Worm (Caenorhabditis elegans) whole organism, L2 larva: Measurements from ENCODE around the gene wapl-1.
A peak's percentile ranks its signal among the peaks of the same experiment; 100 is the strongest.

ENCODE experiments used
- C34F6.9 ChIP-seq: fragments of 150-350 bp; optimal IDR thresholded peaks from 2 replicates; lab custom pipeline; 2014; ENCODE audit warnings: missing biosample characterization, missing genetic modification characterization
- F13H6.1 ChIP-seq: sonication (generic microtip); optimal IDR thresholded peaks from 2 replicates; lab custom pipeline; 2016; ENCODE audit warnings: missing genetic modification characterization, missing compliant biosample characterization
- R02D3.7 ChIP-seq: fragments of 150-350 bp; optimal IDR thresholded peaks from 2 replicates; lab custom pipeline; 2014; ENCODE audit warnings: missing biosample characterization, missing genetic modification characterization
- Y55F3AM.14 ChIP-seq: fragments of 200-800 bp; sonication (Bioruptor generic); optimal IDR thresholded peaks from 2 replicates; lab custom pipeline; 2018; ENCODE audit warnings: mild to moderate bottlenecking, missing genetic modification characterization, missing compliant biosample characterization
- ZK546.5 ChIP-seq: sonication (generic microtip); optimal IDR thresholded peaks from 2 replicates; lab custom pipeline; 2017; ENCODE audit warnings: missing biosample characterization, missing genetic modification characterization
- alr-1 ChIP-seq: fragments of 150-350 bp; optimal IDR thresholded peaks from 2 replicates; lab custom pipeline; 2014; ENCODE audit warnings: missing biosample characterization, missing genetic modification characterization
- aly-2 ChIP-seq: fragments of 150-350 bp; optimal IDR thresholded peaks from 2 replicates; lab custom pipeline; 2014; ENCODE audit warnings: missing biosample characterization, missing genetic modification characterization
- blmp-1 ChIP-seq: sonication (generic microtip); optimal IDR thresholded peaks from 2 replicates; lab custom pipeline; 2017; ENCODE audit warnings: missing genetic modification characterization, mild to moderate bottlenecking, missing compliant biosample characterization, antibody characterized with exemption, moderate library complexity; ENCODE audit not compliant: insufficient read depth
- ceh-16 ChIP-seq: fragments of 150-350 bp; optimal IDR thresholded peaks from 2 replicates; lab custom pipeline; 2014; ENCODE audit warnings: missing biosample characterization, missing genetic modification characterization
- ceh-82 ChIP-seq: fragments of 150-350 bp; optimal IDR thresholded peaks from 2 replicates; lab custom pipeline; 2014; ENCODE audit warnings: missing biosample characterization, missing genetic modification characterization
- crh-2 ChIP-seq: sonication (generic microtip); optimal IDR thresholded peaks from 2 replicates; lab custom pipeline; 2017; ENCODE audit warnings: missing biosample characterization, missing genetic modification characterization
- dmd-4 ChIP-seq: sonication (generic microtip); optimal IDR thresholded peaks from 2 replicates; lab custom pipeline; 2017; ENCODE audit warnings: missing biosample characterization, missing genetic modification characterization
- egl-27 ChIP-seq: sonication (generic microtip); optimal IDR thresholded peaks from 3 replicates; lab custom pipeline; 2017; ENCODE audit warnings: missing biosample characterization, missing genetic modification reagents, missing genetic modification characterization
- elt-1 ChIP-seq: fragments of 150-350 bp; optimal IDR thresholded peaks from 2 replicates; lab custom pipeline; 2014; ENCODE audit warnings: missing biosample characterization, missing genetic modification characterization
- elt-3 ChIP-seq: sonication (generic microtip); optimal IDR thresholded peaks from 2 replicates; lab custom pipeline; 2017; ENCODE audit warnings: missing biosample characterization, missing genetic modification characterization
- fos-1 ChIP-seq: fragments of 150-350 bp; optimal IDR thresholded peaks from 2 replicates; lab custom pipeline; 2014; ENCODE audit warnings: missing biosample characterization, missing genetic modification characterization
- gmeb-1 ChIP-seq: fragments of 150-350 bp; optimal IDR thresholded peaks from 2 replicates; lab custom pipeline; 2014; ENCODE audit warnings: missing biosample characterization, missing genetic modification characterization
- lin-13 ChIP-seq: fragments of 150-350 bp; optimal IDR thresholded peaks from 2 replicates; lab custom pipeline; 2014; ENCODE audit warnings: missing biosample characterization, missing genetic modification reagents, missing genetic modification characterization
- lin-39 ChIP-seq: fragments of 150-350 bp; optimal IDR thresholded peaks from 2 replicates; lab custom pipeline; 2014; ENCODE audit warnings: missing biosample characterization, missing genetic modification reagents, missing genetic modification characterization
- lsy-2 ChIP-seq, 2 experiments: fragments of 150-350 bp in 1 of 2; sonication (generic microtip) in 1 of 2; optimal IDR thresholded peaks; 2 replicates each; lab custom pipeline; 2014 to 2017; ENCODE audit warnings: missing biosample characterization in 2 of 2, missing genetic modification characterization in 2 of 2
- mab-5 ChIP-seq: fragments of 150-350 bp; optimal IDR thresholded peaks from 2 replicates; lab custom pipeline; 2014; ENCODE audit warnings: missing biosample characterization, missing genetic modification characterization
- mdl-1 ChIP-seq, 2 experiments: fragments of 150-350 bp in 1 of 2; sonication (generic microtip) in 1 of 2; optimal IDR thresholded peaks; 2 replicates each; lab custom pipeline; 2017; ENCODE audit warnings: missing biosample characterization in 2 of 2, missing genetic modification characterization in 2 of 2
- nhr-10 ChIP-seq: sonication (generic microtip); optimal IDR thresholded peaks from 2 replicates; lab custom pipeline; 2017; ENCODE audit warnings: missing biosample characterization, missing genetic modification characterization
- nhr-11 ChIP-seq: fragments of 150-350 bp; optimal IDR thresholded peaks from 2 replicates; lab custom pipeline; 2014; ENCODE audit warnings: missing biosample characterization, missing genetic modification characterization
- nhr-12 ChIP-seq: fragments of 150-350 bp; optimal IDR thresholded peaks from 2 replicates; lab custom pipeline; 2014; ENCODE audit warnings: missing biosample characterization, missing genetic modification characterization
- nhr-129 ChIP-seq: fragments of 150-350 bp; optimal IDR thresholded peaks from 2 replicates; lab custom pipeline; 2014; ENCODE audit warnings: missing biosample characterization, missing genetic modification characterization
- nhr-21 ChIP-seq: fragments of 150-350 bp; optimal IDR thresholded peaks from 2 replicates; lab custom pipeline; 2014; ENCODE audit warnings: missing biosample characterization, missing genetic modification characterization
- nhr-23 ChIP-seq: fragments of 150-350 bp; optimal IDR thresholded peaks from 2 replicates; lab custom pipeline; 2014; ENCODE audit warnings: missing biosample characterization, missing genetic modification reagents, missing genetic modification characterization
- nhr-237 ChIP-seq: fragments of 150-350 bp; optimal IDR thresholded peaks from 2 replicates; lab custom pipeline; 2014; ENCODE audit warnings: missing biosample characterization, missing genetic modification characterization
- nhr-25 ChIP-seq: fragments of 150-350 bp; sonication (generic microtip); optimal IDR thresholded peaks from 3 replicates; lab custom pipeline; 2014; ENCODE audit warnings: missing biosample characterization, missing genetic modification characterization
- nhr-77 ChIP-seq: fragments of 150-350 bp; optimal IDR thresholded peaks from 2 replicates; lab custom pipeline; 2014; ENCODE audit warnings: missing biosample characterization, missing genetic modification characterization
- peb-1 ChIP-seq: fragments of 150-350 bp; optimal IDR thresholded peaks from 2 replicates; lab custom pipeline; 2014; ENCODE audit warnings: missing biosample characterization, missing genetic modification characterization
- sem-4 ChIP-seq: fragments of 150-350 bp; optimal IDR thresholded peaks from 2 replicates; lab custom pipeline; 2014; ENCODE audit warnings: missing biosample characterization, missing genetic modification reagents, missing genetic modification characterization
- skn-1 ChIP-seq: sonication (generic microtip); optimal IDR thresholded peaks from 2 replicates; lab custom pipeline; 2017; ENCODE audit warnings: missing biosample characterization, missing genetic modification characterization
- sma-3 ChIP-seq: sonication (generic microtip); optimal IDR thresholded peaks from 2 replicates; lab custom pipeline; 2016; ENCODE audit warnings: missing genetic modification reagents, missing genetic modification characterization, missing compliant biosample characterization
- sma-9 ChIP-seq, 2 experiments: fragments of 150-350 bp in 1 of 2; sonication (generic microtip) in 1 of 2; optimal IDR thresholded peaks; 2 replicates each; lab custom pipeline; 2014 to 2016; ENCODE audit warnings: missing genetic modification characterization in 2 of 2, mild to moderate bottlenecking in 1 of 2, missing biosample characterization in 1 of 2, missing compliant biosample characterization in 1 of 2, missing genetic modification reagents in 1 of 2, moderate library complexity in 1 of 2
- unc-39 ChIP-seq: fragments of 150-350 bp; optimal IDR thresholded peaks from 2 replicates; lab custom pipeline; 2014; ENCODE audit warnings: missing biosample characterization, missing genetic modification characterization
- unc-55 ChIP-seq: fragments of 150-350 bp; sonication (generic microtip); optimal IDR thresholded peaks from 3 replicates; lab custom pipeline; 2014; ENCODE audit warnings: missing biosample characterization, missing genetic modification reagents, missing genetic modification characterization
- ztf-1 ChIP-seq: fragments of 200-800 bp; sonication (Bioruptor generic); conservative IDR thresholded peaks from 2 replicates; pipeline ENCODE4 v1.3.6; 2022; ENCODE audit warnings: missing genetic modification characterization, missing compliant biosample characterization
- ztf-11 ChIP-seq: sonication (generic microtip); optimal IDR thresholded peaks from 2 replicates; lab custom pipeline; 2017; ENCODE audit warnings: missing biosample characterization, missing genetic modification characterization

Gene wapl-1

ce11 chrIV:4398890-4399289 lies 46.6 kb downstream of the wapl-1 start:
- TF ChIP-seq nhr-25 (tag; lab: Kevin White, UChicago) (no peak), fos-1 (tag; lab: Kevin White, UChicago) (no peak), nhr-10 (tag; lab: Kevin White, UChicago) (no peak), unc-39 (tag; lab: Kevin White, UChicago) (no peak), nhr-77 (tag; lab: Kevin White, UChicago) (no peak), C34F6.9 (no peak), ceh-82 (tag; lab: Kevin White, UChicago) (no peak), nhr-129 (tag; lab: Kevin White, UChicago) (no peak), ztf-1 (GFP tag; lab: Robert Waterston, UW) (no peak), lsy-2 (tag; optimal IDR thresholded peaks at IDR 0.05; lab: Kevin White, UChicago) (no peak), sma-9 (GFP tag; optimal IDR thresholded peaks at IDR 0.05; lab: Kevin White, UChicago) (no peak), sma-9 (tag; optimal IDR thresholded peaks at IDR 0.05; lab: Kevin White, UChicago) (no peak)

- TF ChIP-seq nhr-129 (tag; lab: Kevin White, UChicago) (peak; percentile 2), nhr-77 (tag; lab: Kevin White, UChicago) (no peak), ZK546.5 (no peak), lin-13 (GFP tag; lab: Kevin White, UChicago) (no peak), nhr-11 (no peak), skn-1 (tag; lab: Kevin White, UChicago) (no peak), mdl-1 (tag; optimal IDR thresholded peaks at IDR 0.05; lab: Kevin White, UChicago) (peak in 1 of 2 experiments; percentile 8), unc-55 (GFP tag; lab: Kevin White, UChicago) (peak; percentile 16), nhr-21 (tag; lab: Kevin White, UChicago) (peak; percentile 45), ceh-82 (tag; lab: Kevin White, UChicago) (no peak), crh-2 (tag; lab: Kevin White, UChicago) (no peak), Y55F3AM.14 (peak; percentile 12), lin-39 (tag; lab: Kevin White, UChicago) (no peak), ztf-1 (GFP tag; lab: Robert Waterston, UW) (no peak), egl-27 (tag; lab: Kevin White, UChicago) (no peak), blmp-1 (peak; percentile 38), nhr-12 (tag; lab: Kevin White, UChicago) (no peak), nhr-25 (tag; lab: Kevin White, UChicago) (peak; percentile 53), R02D3.7 (no peak), alr-1 (tag; lab: Kevin White, UChicago) (no peak), sma-9 (GFP tag; optimal IDR thresholded peaks at IDR 0.05; lab: Kevin White, UChicago) (peak; percentile 26), sma-9 (tag; optimal IDR thresholded peaks at IDR 0.05; lab: Kevin White, UChicago) (no peak), F13H6.1 (tag; lab: Kevin White, UChicago) (peak; percentile 51), nhr-237 (tag; lab: Kevin White, UChicago) (no peak), sem-4 (tag; lab: Kevin White, UChicago) (no peak)
Observed at ce11 chrIV:4398420-4398819, 47.1 kb downstream of the wapl-1 start.

ce11 chrIV:4397586-4397985 lies 48.0 kb downstream of the wapl-1 start:
- TF ChIP-seq nhr-23 (tag; lab: Kevin White, UChicago): no peak
- TF ChIP-seq sma-9 (GFP tag; optimal IDR thresholded peaks at IDR 0.05; lab: Kevin White, UChicago): no peak
- no peak for TF ChIP-seq sma-9 (tag; optimal IDR thresholded peaks at IDR 0.05; lab: Kevin White, UChicago)
- TF ChIP-seq dmd-4 (tag; lab: Kevin White, UChicago): no peak
- TF ChIP-seq sem-4 (tag; lab: Kevin White, UChicago): no peak
- no peak for TF ChIP-seq nhr-12 (tag; lab: Kevin White, UChicago)
- TF ChIP-seq ztf-11 (tag; lab: Kevin White, UChicago): no peak
- TF ChIP-seq aly-2 (tag; lab: Kevin White, UChicago): no peak
- TF ChIP-seq mab-5 (tag; lab: Kevin White, UChicago): no peak
- TF ChIP-seq ztf-1 (GFP tag; lab: Robert Waterston, UW): no peak
- no peak for TF ChIP-seq unc-55 (GFP tag; lab: Kevin White, UChicago)
- TF ChIP-seq alr-1 (tag; lab: Kevin White, UChicago): no peak
- TF ChIP-seq Y55F3AM.14: no peak
- TF ChIP-seq elt-1 (tag; lab: Kevin White, UChicago): no peak
- TF ChIP-seq C34F6.9: no peak

DNA sequence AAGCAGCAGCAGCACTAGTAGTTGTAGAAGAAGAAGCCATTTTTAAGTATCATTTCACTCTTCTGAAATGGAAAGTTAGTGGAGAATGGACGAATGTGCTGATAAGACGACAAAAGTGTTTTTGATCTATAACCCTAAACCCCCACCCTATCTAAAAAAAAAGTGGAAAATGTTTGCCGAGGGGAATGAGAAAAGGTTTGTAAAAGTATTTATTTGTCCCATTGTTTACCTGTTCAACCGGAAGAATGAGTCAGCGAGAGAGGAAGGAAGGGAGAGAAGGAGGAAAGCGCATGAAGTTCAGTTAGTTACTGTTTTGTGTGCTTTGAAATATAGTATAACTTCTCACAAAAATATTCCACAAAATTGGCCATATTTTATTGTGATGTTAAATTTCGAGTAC lies 48.4 kb downstream of the wapl-1 start:
- TF ChIP-seq R02D3.7 (no peak), nhr-23 (tag; lab: Kevin White, UChicago) (no peak), sma-3 (peak; percentile 1), egl-27 (tag; lab: Kevin White, UChicago) (no peak), nhr-12 (tag; lab: Kevin White, UChicago) (no peak), blmp-1 (peak; percentile 41), aly-2 (tag; lab: Kevin White, UChicago) (no peak), fos-1 (tag; lab: Kevin White, UChicago) (peak; percentile 25), ceh-82 (tag; lab: Kevin White, UChicago) (no peak), nhr-10 (tag; lab: Kevin White, UChicago) (no peak), nhr-21 (tag; lab: Kevin White, UChicago) (no peak), ceh-16 (tag; lab: Kevin White, UChicago) (no peak), nhr-237 (tag; lab: Kevin White, UChicago) (no peak), skn-1 (tag; lab: Kevin White, UChicago) (no peak), F13H6.1 (tag; lab: Kevin White, UChicago) (no peak), gmeb-1 (tag; lab: Kevin White, UChicago) (no peak), Y55F3AM.14 (no peak), elt-3 (no peak), lin-39 (tag; lab: Kevin White, UChicago) (no peak), crh-2 (tag; lab: Kevin White, UChicago) (peak; percentile 2), alr-1 (tag; lab: Kevin White, UChicago) (no peak), sem-4 (tag; lab: Kevin White, UChicago) (peak; percentile 19), peb-1 (tag; lab: Kevin White, UChicago) (no peak)
